Fruit fly (Drosophila melanogaster): ENCODE results near the gene Cox11.

Gene Cox11

dm6 chr2L:5526738-5527137 is at the start of gene Cox11:
Cox11 (plus strand) TSS chr2L:5526957.
- TF ChIP-seq Doc3 (GFP tag; IDR thresholded peaks at IDR 0.05; ENCODE audit: partially characterized antibody) (0 out of 3 replicates have a peak, but pooled peaks have one; percentile 20), CG13624 (GFP tag; optimal IDR thresholded peaks at IDR 0.05) (no peak), ase (GFP tag; IDR thresholded peaks at IDR 0.05) (no peak), bbx (GFP tag; IDR thresholded peaks at IDR 0.05; ENCODE audit: partially characterized antibody) (peak; percentile 73), zen2 (GFP tag; IDR thresholded peaks at IDR 0.05; ENCODE audit: partially characterized antibody) (peak; percentile 49; the same call in 2 of the 3 replicates), vnd (GFP tag; IDR thresholded peaks at IDR 0.05; ENCODE audit: partially characterized antibody) (0 out of 3 replicates have a peak, but pooled peaks have one; percentile 44), Opbp (GFP tag; IDR thresholded peaks at IDR 0.05; ENCODE audit: partially characterized antibody) (peak; percentile 60; the same call in 2 of the 3 replicates), ham (GFP tag; IDR thresholded peaks at IDR 0.05) (no peak), Sry-δ (GFP tag; optimal IDR thresholded peaks at IDR 0.05) (peak; percentile 10), Blimp-1 (GFP tag; optimal IDR thresholded peaks at IDR 0.05) (no peak), stwl (tag; optimal IDR thresholded peaks at IDR 0.05) (peak; percentile 18), MBD-R2 (GFP tag; IDR thresholded peaks at IDR 0.05) (peak; percentile 74), abd-A (tag; optimal IDR thresholded peaks at IDR 0.05) (no peak), hb (GFP tag; IDR thresholded peaks at IDR 0.05; ENCODE audit: partially characterized antibody) (peak; percentile 55; the same call in 1 of the 3 replicates), CG14710 (tag; optimal IDR thresholded peaks at IDR 0.05) (peak; percentile 99), CG7963 (GFP tag; IDR thresholded peaks at IDR 0.05; ENCODE audit: partially characterized antibody) (peak; percentile 53; the same call in 2 of the 3 replicates), CG34224 (GFP tag; IDR thresholded peaks at IDR 0.05; ENCODE audit: partially characterized antibody) (peak; percentile 61; the same call in 1 of the 3 replicates), Dll (GFP tag; IDR thresholded peaks at IDR 0.05; ENCODE audit: partially characterized antibody) (peak; percentile 44; the same call in 2 of the 4 replicates), pzg (GFP tag; optimal IDR thresholded peaks at IDR 0.05) (peak; percentile 35), tna (GFP tag; IDR thresholded peaks at IDR 0.05; ENCODE audit: partially characterized antibody) (peak; percentile 64; the same call in 1 of the 2 replicates), ato (GFP tag; IDR thresholded peaks at IDR 0.05; ENCODE audit: partially characterized antibody) (0 out of 2 replicates have a peak, but pooled peaks have one; percentile 21), Scr (GFP tag; IDR thresholded peaks at IDR 0.05; ENCODE audit: partially characterized antibody) (peak; percentile 59), CG12744 (GFP tag; optimal IDR thresholded peaks at IDR 0.05) (no peak), nerfin-2 (GFP tag; IDR thresholded peaks at IDR 0.05; ENCODE audit: partially characterized antibody) (peak; percentile 45; the same call in 1 of the 2 replicates), HLH4C (GFP tag; IDR thresholded peaks at IDR 0.05; ENCODE audit: partially characterized antibody) (peak; percentile 77), Bgb (GFP tag; IDR thresholded peaks at IDR 0.05; ENCODE audit: partially characterized antibody) (peak; percentile 34; the same call in 1 of the 2 replicates), crp (GFP tag; optimal IDR thresholded peaks at IDR 0.05) (peak in 1 of 2 experiments; percentile 88), hbn (GFP tag; IDR thresholded peaks at IDR 0.05; ENCODE audit: partially characterized antibody) (peak; percentile 27; the same call in 1 of the 2 replicates), CG14860 (GFP tag; IDR thresholded peaks at IDR 0.05; ENCODE audit: partially characterized antibody) (peak; percentile 51; the same call in 1 of the 3 replicates), ranshi (GFP tag; IDR thresholded peaks at IDR 0.05) (no peak), CG13287 (GFP tag; IDR thresholded peaks at IDR 0.05; ENCODE audit: partially characterized antibody) (peak; percentile 51), CG15696 (tag; optimal IDR thresholded peaks at IDR 0.05) (no peak), cg (GFP tag; optimal IDR thresholded peaks at IDR 0.05) (no peak), zen (tag; optimal IDR thresholded peaks at IDR 0.05) (peak; percentile 25), BEAF-32 (GFP tag; optimal IDR thresholded peaks at IDR 0.05) (peak; percentile 27), CG6791 (GFP tag; IDR thresholded peaks at IDR 0.05; ENCODE audit: partially characterized antibody) (peak; percentile 69; the same call in 1 of the 3 replicates), mld (GFP tag; IDR thresholded peaks at IDR 0.05; ENCODE audit: partially characterized antibody) (0 out of 3 replicates have a peak, but pooled peaks have one; percentile 20), Pdp1 (GFP tag; optimal IDR thresholded peaks at IDR 0.05) (peak in 1 of 2 experiments; percentile 58), Dp (GFP tag; optimal IDR thresholded peaks at IDR 0.05) (peak; percentile 71), sna (GFP tag; IDR thresholded peaks at IDR 0.05; ENCODE audit: partially characterized antibody) (peak; percentile 54; the same call in 1 of the 2 replicates), CG2116 (GFP tag; optimal IDR thresholded peaks at IDR 0.05) (peak; percentile 23), unc-4 (GFP tag; IDR thresholded peaks at IDR 0.05; ENCODE audit: partially characterized antibody) (peak; percentile 46; the same call in 1 of the 2 replicates), Dref (GFP tag; IDR thresholded peaks at IDR 0.05) (peak; percentile 79), Ets97D (GFP tag; optimal IDR thresholded peaks at IDR 0.05) (no peak)

Data from whole organism, embryonic.